Fruit fly (Drosophila melanogaster) whole organism: ENCODE measurements around the gene Mkp.

Experiments used
- CG8478 ChIP-seq: fragments of >200 bp; optimal IDR thresholded peaks from 2 replicates; lab custom pipeline; 2018; ENCODE audit warnings: inconsistent platforms
- Dll ChIP-seq: fragments of >200 bp; optimal IDR thresholded peaks from 2 replicates; lab custom pipeline; 2017
- EcR ChIP-seq, 2 experiments: fragments of >200 bp; optimal IDR thresholded peaks; 2 replicates each; lab custom pipeline; 2017; ENCODE audit warnings: missing biosample characterization in 2 of 2, missing genetic modification characterization in 2 of 2, missing genetic modification reagents in 2 of 2
- pan ChIP-seq: fragments of >200 bp; optimal IDR thresholded peaks from 2 replicates; lab custom pipeline; 2017
- psq ChIP-seq: fragments of >200 bp; optimal IDR thresholded peaks from 2 replicates; lab custom pipeline; 2017
- usp ChIP-seq: fragments of >200 bp; optimal IDR thresholded peaks from 2 replicates; lab custom pipeline; 2017; ENCODE audit warnings: missing biosample characterization, missing genetic modification characterization, mixed read lengths

Mkp gene

dm6 chr3L:145998-146576 lies 38.3 kb downstream of the Mkp start, which contains the start of gene CG6845:
Gene CG6845 (plus strand): TSS chr3L:146433.
- TF ChIP-seq CG8478 (lab: Kevin White, UChicago) (no peak), pan (no peak), psq (lab: Kevin White, UChicago) (no peak), usp (GFP tag; lab: Kevin White, UChicago) (no peak), EcR (GFP tag; optimal IDR thresholded peaks at IDR 0.05; lab: Kevin White, UChicago) (no peak), Dll (lab: Kevin White, UChicago) (no peak)

dm6 chr3L:140838-141559 lies 43.3 kb downstream of the Mkp start:
- TF ChIP-seq pan (no peak), EcR (GFP tag; optimal IDR thresholded peaks at IDR 0.05; lab: Kevin White, UChicago) (peak; percentile 63 to 72)

DNA sequence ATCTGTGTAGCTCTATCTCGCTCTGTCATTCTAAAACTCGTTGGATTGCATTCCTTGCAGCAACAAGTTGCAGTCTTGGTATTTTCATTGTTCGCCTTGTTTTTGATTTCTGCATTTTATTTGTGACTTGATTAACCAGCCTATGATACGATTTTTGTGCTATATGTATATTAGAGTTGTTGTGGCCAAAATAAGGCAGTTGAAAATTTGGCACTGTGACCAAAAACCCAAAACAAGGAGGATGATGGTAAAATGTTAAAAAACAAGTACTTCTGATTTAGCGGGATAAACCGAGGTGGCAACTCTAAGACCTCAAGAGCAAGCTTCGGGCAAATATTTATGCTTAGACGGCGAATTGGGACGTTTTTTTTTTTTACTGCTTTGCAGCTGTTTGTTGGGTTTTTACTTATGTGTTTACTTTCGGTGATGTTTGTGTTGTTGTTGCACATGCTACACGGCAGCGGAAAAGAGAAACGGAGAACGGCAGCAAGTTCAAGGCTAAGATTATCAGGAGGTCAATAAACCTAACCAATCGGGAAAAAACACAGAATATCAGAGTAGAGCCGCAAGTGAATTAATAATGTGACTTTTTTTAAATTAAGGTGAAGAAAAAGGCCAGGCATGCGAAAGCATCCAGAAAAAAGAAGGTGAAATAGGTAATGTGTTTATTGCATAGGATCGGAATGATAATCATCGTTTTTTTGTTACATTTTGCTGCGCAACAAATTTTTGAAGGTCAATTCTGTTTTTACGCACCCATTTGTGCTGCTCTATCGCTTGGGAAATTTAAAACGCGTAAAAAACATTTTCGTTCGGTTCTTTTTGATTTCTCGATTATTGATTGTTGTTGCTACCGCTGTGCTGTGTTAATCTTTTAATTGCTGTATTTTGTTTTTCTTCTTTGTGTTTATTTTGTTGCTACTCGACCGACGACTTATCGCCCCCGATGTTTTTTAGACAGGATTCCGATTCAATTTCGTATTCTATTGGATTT lies 44.5 kb downstream of the Mkp start:
- TF ChIP-seq EcR (GFP tag; optimal IDR thresholded peaks at IDR 0.05; lab: Kevin White, UChicago), result peak in 1 of 2 experiments; percentile 42
- no peak for TF ChIP-seq pan

- TF ChIP-seq psq (lab: Kevin White, UChicago) (no peak), pan (no peak), CG8478 (lab: Kevin White, UChicago) (no peak), usp (GFP tag; lab: Kevin White, UChicago) (no peak), Dll (lab: Kevin White, UChicago) (no peak), EcR (GFP tag; optimal IDR thresholded peaks at IDR 0.05; lab: Kevin White, UChicago) (no peak)
Observed at dm6 chr3L:137596-138169, 46.7 kb downstream of the Mkp start.

- TF ChIP-seq psq (lab: Kevin White, UChicago) (no peak), Dll (lab: Kevin White, UChicago) (no peak), EcR (GFP tag; optimal IDR thresholded peaks at IDR 0.05; lab: Kevin White, UChicago) (no peak), pan (no peak), usp (GFP tag; lab: Kevin White, UChicago) (no peak), CG8478 (lab: Kevin White, UChicago) (no peak)
Observed at dm6 chr3L:136591-137280, 47.6 kb downstream of the Mkp start.

dm6 chr3L:134868-135267 lies 49.5 kb downstream of the Mkp start:
- TF ChIP-seq pan (no peak), EcR (GFP tag; optimal IDR thresholded peaks at IDR 0.05; lab: Kevin White, UChicago) (peak in 1 of 2 experiments; percentile 77)

DNA sequence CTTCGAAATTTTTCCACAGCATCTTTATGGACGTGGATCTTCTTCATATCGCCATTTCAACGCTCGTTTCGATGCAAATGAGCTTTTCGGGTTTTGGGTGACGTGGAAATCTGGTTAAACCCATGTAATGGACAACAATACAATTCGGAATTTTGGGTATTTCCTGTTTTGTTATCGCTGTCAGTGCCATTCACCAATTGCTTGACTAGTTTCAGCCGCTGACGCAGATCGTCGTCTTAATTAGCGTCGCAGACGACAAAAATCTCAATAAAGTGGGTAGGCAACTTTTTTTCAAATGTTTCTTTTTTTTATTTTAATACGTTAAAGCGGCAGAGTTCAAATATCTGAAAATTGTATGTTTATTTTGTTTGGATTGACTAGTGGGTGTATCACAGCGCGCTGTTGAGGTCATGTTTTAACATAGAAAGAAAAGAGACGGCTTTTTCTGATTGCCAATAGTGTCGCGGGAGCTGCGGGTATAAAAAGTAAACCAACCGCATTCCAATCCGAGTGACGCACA lies 50.5 kb downstream of the Mkp start:
- TF ChIP-seq CG8478 (lab: Kevin White, UChicago), result no peak
- no peak for TF ChIP-seq pan
- TF ChIP-seq psq (lab: Kevin White, UChicago), result no peak
- no peak for TF ChIP-seq EcR (GFP tag; optimal IDR thresholded peaks at IDR 0.05; lab: Kevin White, UChicago)
- TF ChIP-seq Dll (lab: Kevin White, UChicago), result no peak
- TF ChIP-seq usp (GFP tag; lab: Kevin White, UChicago), result no peak

DNA sequence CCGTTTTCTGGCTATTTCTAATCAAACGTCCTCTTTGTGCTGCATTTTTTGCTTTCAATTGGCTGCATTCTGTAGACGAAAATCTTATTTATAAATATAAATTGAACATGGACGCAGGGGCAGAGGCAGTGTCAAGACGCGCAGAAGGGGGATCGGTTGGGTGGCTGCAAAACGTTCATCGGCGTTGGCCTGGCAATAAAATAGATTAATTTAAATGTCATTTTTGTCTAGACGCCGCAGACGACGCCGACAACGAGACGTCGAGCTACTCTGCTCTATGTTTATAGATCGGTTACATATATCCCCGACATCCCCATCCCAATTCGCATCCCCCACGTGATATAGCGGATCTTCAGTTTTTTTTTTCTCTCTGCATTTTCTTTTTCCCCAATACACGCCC lies 51.0 kb downstream of the Mkp start:
- TF ChIP-seq usp (GFP tag; lab: Kevin White, UChicago), result no peak
- no peak for TF ChIP-seq CG8478 (lab: Kevin White, UChicago)
